Fruit fly (Drosophila melanogaster) whole organism, adult: ENCODE data around the gene CG7785.

Experiments used
- CG11617 ChIP-seq: fragments of 200-800 bp; sonication (Bioruptor generic); optimal IDR thresholded peaks from 2 replicates; lab custom pipeline; 2017; ENCODE audit warnings: mild to moderate bottlenecking, missing biosample characterization, missing genetic modification reagents, missing genetic modification characterization
- CG12768 ChIP-seq: fragments of 200-800 bp; sonication (Bioruptor generic); optimal IDR thresholded peaks from 2 replicates; lab custom pipeline; 2017; ENCODE audit warnings: missing biosample characterization, missing genetic modification characterization, mild to moderate bottlenecking, moderate library complexity, missing genetic modification reagents
- CG14711 ChIP-seq: fragments of 200-800 bp; sonication (Bioruptor generic); optimal IDR thresholded peaks from 2 replicates; lab custom pipeline; 2018; ENCODE audit warnings: missing biosample characterization, mild to moderate bottlenecking, missing genetic modification characterization, moderate library complexity
- CG1620 ChIP-seq: fragments of 200-800 bp; sonication (Bioruptor generic); optimal IDR thresholded peaks from 2 replicates; lab custom pipeline; 2016; ENCODE audit warnings: missing biosample characterization, missing genetic modification characterization
- CG33017 ChIP-seq: fragments of 200-800 bp; sonication (Bioruptor generic); optimal IDR thresholded peaks from 2 replicates; lab custom pipeline; 2018; ENCODE audit warnings: missing biosample characterization, mild to moderate bottlenecking, missing genetic modification characterization, moderate library complexity
- CG5204 ChIP-seq: fragments of 200-800 bp; sonication (Bioruptor generic); optimal IDR thresholded peaks from 2 replicates; lab custom pipeline; 2016; ENCODE audit warnings: missing biosample characterization, missing genetic modification characterization
- CG7045 ChIP-seq: fragments of 200-800 bp; sonication (Bioruptor generic); optimal IDR thresholded peaks from 2 replicates; lab custom pipeline; 2017; ENCODE audit warnings: missing biosample characterization, mild to moderate bottlenecking, missing genetic modification characterization
- CG7101 ChIP-seq: fragments of 200-800 bp; sonication (Bioruptor generic); optimal IDR thresholded peaks from 2 replicates; lab custom pipeline; 2018; ENCODE audit warnings: missing biosample characterization, mild to moderate bottlenecking, missing genetic modification characterization, moderate library complexity
- Clk ChIP-seq: fragments of 200-800 bp; sonication (Bioruptor generic); optimal IDR thresholded peaks from 2 replicates; lab custom pipeline; 2017; ENCODE audit warnings: missing biosample characterization, missing genetic modification characterization
- Hr96 ChIP-seq: fragments of 200-800 bp; sonication (Bioruptor generic); optimal IDR thresholded peaks from 2 replicates; lab custom pipeline; 2016; ENCODE audit warnings: missing biosample characterization, missing genetic modification characterization
- Mnt ChIP-seq: fragments of 200-800 bp; sonication (Bioruptor generic); optimal IDR thresholded peaks from 2 replicates; lab custom pipeline; 2016; ENCODE audit warnings: missing biosample characterization, mild to moderate bottlenecking, missing genetic modification characterization
- bab1 ChIP-seq: fragments of 200-800 bp; sonication (Bioruptor generic); optimal IDR thresholded peaks from 3 replicates; lab custom pipeline; 2019; ENCODE audit warnings: missing biosample characterization, mild to moderate bottlenecking, missing genetic modification characterization, moderate library complexity
- cic ChIP-seq: fragments of 200-800 bp; sonication (Bioruptor generic); optimal IDR thresholded peaks from 2 replicates; lab custom pipeline; 2017; ENCODE audit warnings: missing biosample characterization, mild to moderate bottlenecking, missing genetic modification characterization, moderate library complexity
- cnc ChIP-seq, 2 experiments: fragments of >200 bp; optimal IDR thresholded peaks; 2 replicates each; lab custom pipeline; 2017
- ovo ChIP-seq: fragments of 200-800 bp; sonication (Bioruptor generic); optimal IDR thresholded peaks from 2 replicates; lab custom pipeline; 2016; ENCODE audit warnings: missing biosample characterization, missing genetic modification characterization
- pad ChIP-seq: fragments of 200-800 bp; sonication (Bioruptor generic); optimal IDR thresholded peaks from 3 replicates; lab custom pipeline; 2017; ENCODE audit warnings: missing biosample characterization, missing genetic modification characterization, mild to moderate bottlenecking, moderate library complexity, missing genetic modification reagents
- tj ChIP-seq: fragments of 200-800 bp; sonication (Bioruptor generic); optimal IDR thresholded peaks from 3 replicates; lab custom pipeline; 2017; ENCODE audit warnings: missing biosample characterization, mild to moderate bottlenecking, missing genetic modification characterization, moderate library complexity

Gene CG7785

dm6 chr3R:18064369-18064768 is 43.0 kb downstream of the CG7785 start:
- no peak for TF ChIP-seq pad (GFP tag; lab: Kevin White, UChicago)
- no peak for TF ChIP-seq CG7101
- TF ChIP-seq Hr96 (GFP tag; lab: Kevin White, UChicago): no peak
- no peak for TF ChIP-seq CG33017 (tag; lab: Kevin White, UChicago)
- no peak for TF ChIP-seq CG11617 (GFP tag; lab: Kevin White, UChicago)

- no peak for TF ChIP-seq CG33017 (tag; lab: Kevin White, UChicago)
- TF ChIP-seq Clk: no peak
- no peak for TF ChIP-seq CG7045 (GFP tag; lab: Kevin White, UChicago)
- no peak for TF ChIP-seq CG7101
- no peak for TF ChIP-seq CG11617 (GFP tag; lab: Kevin White, UChicago)
- TF ChIP-seq cic: no peak
- TF ChIP-seq CG12768 (GFP tag; lab: Kevin White, UChicago): no peak
- TF ChIP-seq Hr96 (GFP tag; lab: Kevin White, UChicago): no peak
Observed at dm6 chr3R:18067930-18068329, 46.5 kb downstream of the CG7785 start.

DNA sequence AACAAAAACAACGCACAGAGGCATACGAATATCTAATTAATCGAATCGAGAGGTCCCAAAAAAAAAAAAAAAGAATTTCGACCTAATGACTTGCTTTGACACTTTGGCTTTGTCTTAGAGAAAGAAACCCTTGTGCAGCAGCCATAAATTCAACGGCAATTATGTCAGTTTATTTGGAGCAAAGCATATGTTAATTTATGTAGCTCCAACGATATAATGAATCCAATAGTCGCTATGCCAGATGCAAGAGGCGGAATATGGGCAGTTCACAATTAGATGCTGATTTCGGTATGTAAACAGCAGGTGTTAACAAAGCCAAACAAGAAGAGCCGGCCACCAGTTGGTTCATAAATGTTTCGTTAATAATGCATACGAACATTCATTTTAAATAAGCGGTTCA is 51.6 kb downstream of the CG7785 start:
- TF ChIP-seq CG11617 (GFP tag; lab: Kevin White, UChicago): no peak
- no peak for TF ChIP-seq CG1620 (GFP tag; lab: Kevin White, UChicago)
- TF ChIP-seq Clk: no peak
- no peak for TF ChIP-seq ovo (GFP tag; lab: Kevin White, UChicago)
- TF ChIP-seq CG12768 (GFP tag; lab: Kevin White, UChicago): no peak
- no peak for TF ChIP-seq tj
- no peak for TF ChIP-seq CG7101
- TF ChIP-seq cic: no peak
- TF ChIP-seq cnc (optimal IDR thresholded peaks at IDR 0.05; lab: Kevin White, UChicago): no peak
- TF ChIP-seq CG14711 (tag; lab: Kevin White, UChicago): no peak
- no peak for TF ChIP-seq bab1 (GFP tag; lab: Kevin White, UChicago)
- TF ChIP-seq CG7045 (GFP tag; lab: Kevin White, UChicago): no peak
- no peak for TF ChIP-seq Mnt (GFP tag; lab: Kevin White, UChicago)
- TF ChIP-seq CG33017 (tag; lab: Kevin White, UChicago): no peak
- TF ChIP-seq CG5204 (GFP tag; lab: Kevin White, UChicago): no peak
